Fruit fly (Drosophila melanogaster) whole organism, embryonic: Measurements from ENCODE around the gene CG7367.

Experiments
- B-H2 ChIP-seq: fragments of 200-800 bp; sonication (Bioruptor generic); optimal IDR thresholded peaks from 2 replicates; lab custom pipeline; 2018; ENCODE audit warnings: missing biosample characterization, mild to moderate bottlenecking, missing genetic modification characterization
- BEAF-32 ChIP-seq: fragments of 200-800 bp; sonication (Bioruptor generic); optimal IDR thresholded peaks from 3 replicates; lab custom pipeline; 2017; ENCODE audit warnings: missing biosample characterization, missing genetic modification characterization, mild to moderate bottlenecking, moderate library complexity, missing genetic modification reagents
- BtbVII ChIP-seq: fragments of 200-800 bp; sonication (Bioruptor generic); optimal IDR thresholded peaks from 3 replicates; lab custom pipeline; 2017; ENCODE audit warnings: missing biosample characterization, mild to moderate bottlenecking, missing genetic modification characterization
- CG10321 ChIP-seq: fragments of 200-800 bp; sonication (Bioruptor generic); IDR thresholded peaks from 2 replicates; pipeline ENCODE4 v1.3.6; 2022; ENCODE audit warnings: missing biosample characterization, missing genetic modification characterization
- CG10654 ChIP-seq: fragments of 200-800 bp; sonication (Bioruptor generic); optimal IDR thresholded peaks from 2 replicates; lab custom pipeline; 2016; ENCODE audit warnings: missing biosample characterization, missing genetic modification characterization
- CG11085 ChIP-seq: fragments of 200-800 bp; sonication (Bioruptor generic); IDR thresholded peaks from 2 replicates; pipeline ENCODE4 v1.3.6; 2022; ENCODE audit warnings: missing biosample characterization, missing genetic modification characterization
- CG11247 ChIP-seq: fragments of 200-800 bp; sonication (Bioruptor generic); IDR thresholded peaks from 2 replicates; pipeline ENCODE4 v1.3.6; 2022; ENCODE audit warnings: missing biosample characterization, missing genetic modification characterization
- CG13424 ChIP-seq: fragments of 200-800 bp; sonication (Bioruptor generic); optimal IDR thresholded peaks from 2 replicates; lab custom pipeline; 2019; ENCODE audit warnings: missing biosample characterization, mild to moderate bottlenecking, missing genetic modification characterization, moderate library complexity
- CG13624 ChIP-seq: fragments of 200-800 bp; sonication (Bioruptor generic); optimal IDR thresholded peaks from 2 replicates; lab custom pipeline; 2016; ENCODE audit warnings: missing biosample characterization, missing genetic modification characterization
- CG13894 ChIP-seq: fragments of 200-800 bp; sonication (Bioruptor generic); optimal IDR thresholded peaks from 3 replicates; lab custom pipeline; 2018; ENCODE audit warnings: missing biosample characterization, mild to moderate bottlenecking, missing genetic modification characterization, moderate library complexity
- CG15479 ChIP-seq: fragments of 200-800 bp; sonication (Bioruptor generic); optimal IDR thresholded peaks from 3 replicates; lab custom pipeline; 2019; ENCODE audit warnings: missing biosample characterization, mild to moderate bottlenecking, missing genetic modification characterization, moderate library complexity
- CG15601 ChIP-seq: fragments of 200-800 bp; sonication (Bioruptor generic); optimal IDR thresholded peaks from 3 replicates; lab custom pipeline; 2019; ENCODE audit warnings: missing biosample characterization, mild to moderate bottlenecking, missing genetic modification characterization, moderate library complexity
- CG17361 ChIP-seq: fragments of 200-800 bp; sonication (Bioruptor generic); IDR thresholded peaks from 3 replicates; pipeline ENCODE4 v1.3.6; 2022; ENCODE audit warnings: missing biosample characterization, missing genetic modification characterization
- CG18599 ChIP-seq: fragments of 200-800 bp; sonication (Bioruptor generic); optimal IDR thresholded peaks from 3 replicates; lab custom pipeline; 2017; ENCODE audit warnings: missing biosample characterization, missing genetic modification characterization, mild to moderate bottlenecking, moderate library complexity, missing genetic modification reagents
- CG31224 ChIP-seq: fragments of 200-800 bp; sonication (Bioruptor generic); IDR thresholded peaks from 2 replicates; pipeline ENCODE4 v1.3.6; 2022; ENCODE audit warnings: missing biosample characterization, missing genetic modification characterization
- CG34422 ChIP-seq: fragments of 200-800 bp; sonication (Bioruptor generic); IDR thresholded peaks from 3 replicates; pipeline ENCODE4 v1.3.6; 2022; ENCODE audit warnings: missing biosample characterization, missing genetic modification characterization
- CG8478 ChIP-seq: fragments of >200 bp; optimal IDR thresholded peaks from 2 replicates; lab custom pipeline; 2018
- CG8765 ChIP-seq: fragments of 200-800 bp; sonication (Bioruptor generic); IDR thresholded peaks from 2 replicates; pipeline ENCODE4 v1.3.6; 2022; ENCODE audit warnings: missing biosample characterization, missing genetic modification characterization
- CG9876 ChIP-seq: fragments of 200-800 bp; sonication (Bioruptor generic); optimal IDR thresholded peaks from 2 replicates; lab custom pipeline; 2016; ENCODE audit warnings: missing biosample characterization, missing genetic modification characterization
- Deaf1 ChIP-seq: fragments of 200-800 bp; optimal IDR thresholded peaks from 3 replicates; lab custom pipeline; 2019; ENCODE audit warnings: missing biosample characterization, mild to moderate bottlenecking, missing genetic modification characterization, moderate library complexity
- GATAe ChIP-seq: fragments of 200-800 bp; sonication (Bioruptor generic); conservative IDR thresholded peaks from 2 replicates; pipeline ENCODE4 v1.3.6; 2022; ENCODE audit warnings: missing biosample characterization, missing genetic modification characterization
- Gsc ChIP-seq: fragments of 200-800 bp; sonication (Bioruptor generic); IDR thresholded peaks from 2 replicates; pipeline ENCODE4 v1.3.6; 2022; ENCODE audit warnings: missing biosample characterization, missing genetic modification characterization
- HLHmδ ChIP-seq: fragments of 200-800 bp; sonication (Bioruptor generic); optimal IDR thresholded peaks from 2 replicates; lab custom pipeline; 2018; ENCODE audit warnings: missing biosample characterization, mild to moderate bottlenecking, missing genetic modification characterization, moderate library complexity
- HmgD ChIP-seq: fragments of 200-800 bp; sonication (Bioruptor generic); optimal IDR thresholded peaks from 3 replicates; lab custom pipeline; 2016; ENCODE audit warnings: missing biosample characterization, missing genetic modification characterization
- Hr78 ChIP-seq, 2 experiments: fragments of 200-800 bp in 1 of 2; fragments of >200 bp in 1 of 2; sonication (Bioruptor generic) in 1 of 2; optimal IDR thresholded peaks; 2 replicates each; lab custom pipeline; 2017 to 2019; ENCODE audit warnings: missing biosample characterization in 2 of 2, missing genetic modification characterization in 2 of 2, mild to moderate bottlenecking in 1 of 2, moderate library complexity in 1 of 2
- MESR4 ChIP-seq: fragments of 200-800 bp; sonication (Bioruptor generic); optimal IDR thresholded peaks from 2 replicates; lab custom pipeline; 2018; ENCODE audit warnings: missing biosample characterization, mild to moderate bottlenecking, missing genetic modification characterization, moderate library complexity
- MTF-1 ChIP-seq: fragments of 200-800 bp; sonication (Bioruptor generic); optimal IDR thresholded peaks from 2 replicates; lab custom pipeline; 2018; ENCODE audit warnings: missing biosample characterization, mild to moderate bottlenecking, missing genetic modification characterization, borderline replicate concordance
- Nf-YC ChIP-seq: fragments of 200-800 bp; optimal IDR thresholded peaks from 3 replicates; lab custom pipeline; 2019; ENCODE audit warnings: missing biosample characterization, mild to moderate bottlenecking, missing genetic modification characterization, moderate library complexity
- Optix ChIP-seq: fragments of 200-800 bp; sonication (Bioruptor generic); IDR thresholded peaks from 3 replicates; pipeline ENCODE4 v1.3.6; 2022; ENCODE audit warnings: missing biosample characterization, missing genetic modification characterization
- Pdp1 ChIP-seq, 2 experiments: fragments of 200-800 bp; sonication (Bioruptor generic); optimal IDR thresholded peaks; 3 replicates each; lab custom pipeline; 2016; ENCODE audit warnings: missing biosample characterization in 2 of 2, missing genetic modification characterization in 2 of 2, mild to moderate bottlenecking in 1 of 2, moderate library complexity in 1 of 2
- Usf ChIP-seq: fragments of 200-800 bp; sonication (Bioruptor generic); optimal IDR thresholded peaks from 2 replicates; lab custom pipeline; 2017; ENCODE audit warnings: missing genotype, missing biosample characterization, missing genetic modification characterization
- ac ChIP-seq: fragments of 200-800 bp; sonication (Bioruptor generic); optimal IDR thresholded peaks from 3 replicates; lab custom pipeline; 2017; ENCODE audit warnings: missing biosample characterization, mild to moderate bottlenecking, missing genetic modification characterization
- al ChIP-seq: fragments of 200-800 bp; sonication (Bioruptor generic); IDR thresholded peaks from 2 replicates; pipeline ENCODE4 v1.3.6; 2022; ENCODE audit warnings: missing biosample characterization, missing genetic modification characterization
- ash1 ChIP-seq: fragments of 200-800 bp; sonication (Bioruptor generic); optimal IDR thresholded peaks from 2 replicates; lab custom pipeline; 2018; ENCODE audit warnings: missing biosample characterization, mild to moderate bottlenecking, missing genetic modification characterization
- cato ChIP-seq: fragments of 200-800 bp; sonication (Bioruptor generic); optimal IDR thresholded peaks from 2 replicates; lab custom pipeline; 2016; ENCODE audit warnings: missing biosample characterization, missing genetic modification characterization, borderline replicate concordance
- chinmo ChIP-seq: fragments of 200-800 bp; sonication (Bioruptor generic); IDR thresholded peaks from 4 replicates; pipeline ENCODE4 v1.3.6; 2022; ENCODE audit warnings: missing biosample characterization, missing genetic modification characterization; ENCODE audit not compliant: partially characterized antibody
- crol ChIP-seq: fragments of 200-800 bp; sonication (Bioruptor generic); IDR thresholded peaks from 2 replicates; pipeline ENCODE4 v1.3.6; 2022; ENCODE audit warnings: missing biosample characterization, missing genetic modification characterization
- crp ChIP-seq, 2 experiments: fragments of 200-800 bp; sonication (Bioruptor generic); optimal IDR thresholded peaks; 2 replicates in 1 of 2; 3 replicates in 1 of 2; lab custom pipeline; 2017; ENCODE audit warnings: missing biosample characterization in 2 of 2, missing genetic modification characterization in 2 of 2, mild to moderate bottlenecking in 1 of 2, moderate library complexity in 1 of 2
- danr ChIP-seq: fragments of 200-800 bp; sonication (Bioruptor generic); IDR thresholded peaks from 2 replicates; pipeline ENCODE4 v1.3.6; 2022; ENCODE audit warnings: missing biosample characterization, missing genetic modification characterization
- fd3F ChIP-seq: fragments of 200-800 bp; sonication (Bioruptor generic); optimal IDR thresholded peaks from 2 replicates; lab custom pipeline; 2018; ENCODE audit warnings: missing biosample characterization, mild to moderate bottlenecking, missing genetic modification characterization, moderate library complexity
- grn ChIP-seq: fragments of 200-800 bp; sonication (Bioruptor generic); optimal IDR thresholded peaks from 3 replicates; lab custom pipeline; 2017; ENCODE audit warnings: missing biosample characterization, missing genetic modification characterization
- p53 ChIP-seq: fragments of 200-800 bp; sonication (Bioruptor generic); optimal IDR thresholded peaks from 2 replicates; lab custom pipeline; 2016; ENCODE audit warnings: missing biosample characterization, missing genetic modification characterization
- phol ChIP-seq: fragments of 200-800 bp; sonication (Bioruptor generic); optimal IDR thresholded peaks from 3 replicates; lab custom pipeline; 2018; ENCODE audit warnings: missing biosample characterization, mild to moderate bottlenecking, missing genetic modification characterization, moderate library complexity
- row ChIP-seq: fragments of 200-800 bp; sonication (Bioruptor generic); IDR thresholded peaks from 3 replicates; pipeline ENCODE4 v1.3.6; 2022; ENCODE audit warnings: missing biosample characterization, missing genetic modification characterization
- sens ChIP-seq: fragments of 200-800 bp; sonication (Bioruptor generic); peaks from one replicate; lab custom pipeline; 2016; ENCODE audit warnings: missing biosample characterization, missing genetic modification characterization
- sima ChIP-seq: fragments of 200-800 bp; sonication (Bioruptor generic); optimal IDR thresholded peaks from 2 replicates; lab custom pipeline; 2016; ENCODE audit warnings: missing biosample characterization, missing genetic modification characterization
- slbo ChIP-seq: fragments of 200-800 bp; sonication (Bioruptor generic); IDR thresholded peaks from 2 replicates; pipeline ENCODE4 v1.3.6; 2022; ENCODE audit warnings: missing biosample characterization, missing genetic modification characterization
- so ChIP-seq: fragments of 200-800 bp; sonication (Bioruptor generic); IDR thresholded peaks from 3 replicates; pipeline ENCODE4 v1.3.6; 2022; ENCODE audit warnings: missing biosample characterization, missing genetic modification characterization
- sqz ChIP-seq: fragments of 200-800 bp; sonication (Bioruptor generic); optimal IDR thresholded peaks from 3 replicates; lab custom pipeline; 2018; ENCODE audit warnings: missing biosample characterization, mild to moderate bottlenecking, missing genetic modification characterization
- unc-4 ChIP-seq: fragments of 200-800 bp; sonication (Bioruptor generic); IDR thresholded peaks from 2 replicates; pipeline ENCODE4 v1.3.6; 2022; ENCODE audit warnings: missing biosample characterization, missing genetic modification characterization; ENCODE audit not compliant: partially characterized antibody
- wek ChIP-seq: fragments of 200-800 bp; sonication (Bioruptor generic); optimal IDR thresholded peaks from 3 replicates; lab custom pipeline; 2018; ENCODE audit warnings: missing biosample characterization, mild to moderate bottlenecking, missing genetic modification characterization, moderate library complexity
- zf30C ChIP-seq: fragments of 200-800 bp; sonication (Bioruptor generic); optimal IDR thresholded peaks from 3 replicates; lab custom pipeline; 2018; ENCODE audit warnings: missing biosample characterization, mild to moderate bottlenecking, missing genetic modification characterization

CG7367 gene

dm6 chr2L:7998655-7999054 is 40.9 kb downstream of the CG7367 start, which contains the start of gene Sirup (continued):
- TF ChIP-seq Deaf1 (tag; lab: Kevin White, UChicago) (no peak), CG13624 (GFP tag; lab: Kevin White, UChicago) (no peak), GATAe (GFP tag; lab: Robert Waterston, UW) (no peak), fd3F (GFP tag; lab: Kevin White, UChicago) (no peak), sima (GFP tag; lab: Kevin White, UChicago) (no peak), CG13424 (tag; lab: Kevin White, UChicago) (no peak), CG15601 (tag; lab: Kevin White, UChicago) (no peak), CG13894 (tag; lab: Kevin White, UChicago) (peak; percentile 35), Optix (GFP tag; lab: Robert Waterston, UW) (no peak), al (GFP tag; lab: Robert Waterston, UW) (no peak), row (peak; percentile 25; the same call in 2 of the 3 replicates), CG15479 (GFP tag; lab: Kevin White, UChicago) (peak; percentile 37), Nf-YC (no peak), wek (no peak), CG8765 (GFP tag; lab: Robert Waterston, UW) (no peak), crol (GFP tag; lab: Robert Waterston, UW) (no peak), CG17361 (GFP tag; lab: Robert Waterston, UW) (no peak), MTF-1 (no peak), CG11247 (GFP tag; lab: Robert Waterston, UW) (peak; percentile 45; the same call in 1 of the 2 replicates), CG34422 (GFP tag; lab: Robert Waterston, UW) (peak; percentile 52; the same call in 1 of the 3 replicates), p53 (no peak), crp (GFP tag; optimal IDR thresholded peaks at IDR 0.05; lab: Kevin White, UChicago) (peak; percentile 32 to 86), cato (GFP tag; lab: Kevin White, UChicago) (no peak), ash1 (GFP tag; lab: Kevin White, UChicago) (no peak), CG10654 (GFP tag; lab: Kevin White, UChicago) (no peak), MESR4 (peak; percentile 55), slbo (GFP tag; lab: Robert Waterston, UW) (0 out of 2 replicates have a peak, but pooled peaks have one; percentile 37), CG18599 (GFP tag; lab: Kevin White, UChicago) (no peak), BEAF-32 (peak; percentile 45), zf30C (GFP tag; lab: Kevin White, UChicago) (no peak), so (GFP tag; lab: Robert Waterston, UW) (peak; percentile 58; the same call in 1 of the 3 replicates), danr (GFP tag; lab: Robert Waterston, UW) (no peak), CG8478 (lab: Kevin White, UChicago) (peak; percentile 18)

- TF ChIP-seq sens (GFP tag; lab: Kevin White, UChicago) (peak; percentile 55), B-H2 (GFP tag; lab: Kevin White, UChicago) (no peak), unc-4 (GFP tag; lab: Robert Waterston, UW) (no peak), Gsc (GFP tag; lab: Robert Waterston, UW) (no peak), sqz (GFP tag; lab: Kevin White, UChicago) (peak; percentile 7), BtbVII (GFP tag; lab: Kevin White, UChicago) (no peak), CG11085 (no peak), Hr78 (GFP tag; optimal IDR thresholded peaks at IDR 0.05; lab: Kevin White, UChicago) (peak in 1 of 2 experiments; percentile 98), grn (GFP tag; lab: Kevin White, UChicago) (peak; percentile 96), Usf (no peak), chinmo (GFP tag; lab: Robert Waterston, UW) (peak; percentile 59; the same call in 1 of the 4 replicates), CG13624 (GFP tag; lab: Kevin White, UChicago) (no peak), ac (no peak), HmgD (GFP tag; lab: Kevin White, UChicago) (no peak), CG10321 (GFP tag; lab: Robert Waterston, UW) (no peak), Pdp1 (GFP tag; optimal IDR thresholded peaks at IDR 0.05; lab: Kevin White, UChicago) (no peak), CG9876 (GFP tag; lab: Kevin White, UChicago) (no peak), HLHmδ (GFP tag; lab: Kevin White, UChicago) (peak; percentile 40), phol (tag; lab: Kevin White, UChicago) (no peak), CG31224 (GFP tag; lab: Robert Waterston, UW) (no peak)
Observed at dm6 chr2L:7998080-7998457, 41.5 kb downstream of the CG7367 start, which contains the start of gene CG7227. Gene CG7227, minus strand, starts transcription at chr2L:7998151.
